Fruit fly (Drosophila melanogaster) whole organism, prepupa: ENCODE measurements around the gene Ppt2.
A peak's percentile ranks its signal among the peaks of the same experiment; 100 is the strongest.

ENCODE experiments used
- CG11762 ChIP-seq: fragments of 200-800 bp; sonication (Bioruptor generic); optimal IDR thresholded peaks from 3 replicates; lab custom pipeline; 2016; ENCODE audit warnings: missing biosample characterization, missing genetic modification characterization; ENCODE audit not compliant: insufficient read depth
- Gug ChIP-seq: fragments of 200-800 bp; sonication (Bioruptor generic); IDR thresholded peaks from 2 replicates; pipeline ENCODE4 v1.3.6; 2022; ENCODE audit warnings: missing biosample characterization, missing genetic modification characterization
- Hr39 ChIP-seq: fragments of 200-800 bp; sonication (Bioruptor generic); optimal IDR thresholded peaks from 2 replicates; lab custom pipeline; 2016; ENCODE audit warnings: missing biosample characterization, missing genetic modification characterization
- Sox102F ChIP-seq: fragments of 200-800 bp; sonication (Bioruptor generic); optimal IDR thresholded peaks from 2 replicates; lab custom pipeline; 2016; ENCODE audit warnings: missing biosample characterization, mild to moderate bottlenecking, missing genetic modification characterization
- esn ChIP-seq: fragments of 200-800 bp; sonication (Bioruptor generic); optimal IDR thresholded peaks from 2 replicates; lab custom pipeline; 2016; ENCODE audit warnings: missing biosample characterization, mild to moderate bottlenecking, missing genetic modification characterization, moderate library complexity
- lz ChIP-seq: fragments of 200-800 bp; sonication (Bioruptor generic); optimal IDR thresholded peaks from 3 replicates; lab custom pipeline; 2016; ENCODE audit warnings: missing biosample characterization, missing genetic modification characterization

DNA sequence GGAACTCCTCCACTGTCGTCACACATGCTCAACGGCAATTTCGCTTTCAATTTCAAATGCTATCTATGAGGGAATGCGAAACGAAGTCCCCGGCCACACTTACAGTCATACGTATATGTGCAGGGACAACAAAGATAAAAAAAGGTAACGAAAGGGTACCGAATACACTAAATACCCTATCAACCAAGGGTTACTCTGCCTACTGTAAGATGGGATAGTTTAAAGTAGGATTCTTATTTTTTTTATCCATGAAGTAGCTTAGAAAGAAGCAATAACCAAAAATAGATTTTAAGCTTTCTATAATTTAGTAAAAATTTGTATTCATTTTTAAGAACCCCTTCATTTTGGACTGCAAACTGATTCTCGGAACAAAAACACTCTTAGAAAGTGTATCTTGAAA is 28.9 kb upstream of the Ppt2 start:
- TF ChIP-seq Sox102F (GFP tag; lab: Kevin White, UChicago) (no peak), esn (GFP tag; lab: Kevin White, UChicago) (no peak), CG11762 (GFP tag; lab: Kevin White, UChicago) (no peak), lz (GFP tag; lab: Kevin White, UChicago) (peak; percentile 7), Hr39 (no peak), Gug (GFP tag; lab: Robert Waterston, UW) (no peak)
